Worm (Caenorhabditis elegans): Measurements from ENCODE around the gene Y60C6A.2.

DNA sequence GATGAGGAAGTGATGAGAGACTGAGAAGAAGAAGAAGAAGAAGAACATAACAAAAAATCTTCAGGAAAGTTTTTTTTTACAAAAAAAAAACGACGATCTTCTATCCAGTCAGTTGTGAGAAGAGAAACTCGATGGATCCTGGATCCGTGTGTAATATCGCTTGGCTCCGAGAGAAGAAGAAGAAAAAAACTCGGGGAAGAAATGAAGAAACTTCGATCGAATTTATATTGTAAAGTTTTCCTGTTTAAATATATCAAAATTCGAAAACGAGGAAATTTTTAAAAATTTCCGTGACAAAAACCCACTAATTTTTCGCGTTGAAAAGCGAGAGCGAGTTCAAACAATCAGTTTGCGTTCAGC, 38.1 kb upstream of the Y60C6A.2 start, which contains the start of gene adss-1:
- TF ChIP-seq unc-62 (GFP tag; optimal IDR thresholded peaks at IDR 0.05 in 1 of 2), result no peak
- no peak for TF ChIP-seq unc-62 (tag; optimal IDR thresholded peaks at IDR 0.05)
- no peak for TF ChIP-seq gei-8 (GFP tag; optimal IDR thresholded peaks at IDR 0.05)
- TF ChIP-seq mdl-1 (tag; optimal IDR thresholded peaks at IDR 0.05), result no peak
- no peak for TF ChIP-seq lin-39 (tag; optimal IDR thresholded peaks at IDR 0.05)
